Fruit fly (Drosophila melanogaster) whole organism, embryonic: Measurements from ENCODE around the gene Hexo2.
A peak's percentile ranks its signal among the peaks of the same experiment; 100 is the strongest.

ENCODE experiments used
- Aef1 ChIP-seq: fragments of 200-800 bp; sonication (Bioruptor generic); IDR thresholded peaks from 3 replicates; pipeline ENCODE4 v1.3.6; 2022; ENCODE audit warnings: missing biosample characterization, missing genetic modification characterization
- CG10462 ChIP-seq: fragments of 200-800 bp; sonication (Bioruptor generic); optimal IDR thresholded peaks from 2 replicates; lab custom pipeline; 2016; ENCODE audit warnings: missing biosample characterization, missing genetic modification characterization
- CG12391 ChIP-seq: fragments of 200-800 bp; sonication (Bioruptor generic); optimal IDR thresholded peaks from 3 replicates; lab custom pipeline; 2018; ENCODE audit warnings: missing biosample characterization, mild to moderate bottlenecking, missing genetic modification characterization, moderate library complexity
- CG13296 ChIP-seq: fragments of 200-800 bp; sonication (Bioruptor generic); optimal IDR thresholded peaks from 3 replicates; lab custom pipeline; 2018; ENCODE audit warnings: missing biosample characterization, mild to moderate bottlenecking, missing genetic modification characterization
- CG14441 ChIP-seq: fragments of 200-800 bp; sonication (Bioruptor generic); IDR thresholded peaks from 2 replicates; pipeline ENCODE4 v1.3.6; 2022; ENCODE audit warnings: missing biosample characterization, missing genetic modification characterization
- CG1529 ChIP-seq: fragments of 200-800 bp; sonication (Bioruptor generic); optimal IDR thresholded peaks from 3 replicates; lab custom pipeline; 2018; ENCODE audit warnings: missing biosample characterization, missing genetic modification characterization
- CG1603 ChIP-seq: fragments of 200-800 bp; sonication (Bioruptor generic); optimal IDR thresholded peaks from 2 replicates; lab custom pipeline; 2019; ENCODE audit warnings: missing biosample characterization, mild to moderate bottlenecking, missing genetic modification characterization, moderate library complexity
- CG16813 ChIP-seq: fragments of 200-800 bp; sonication (Bioruptor generic); IDR thresholded peaks from 3 replicates; pipeline ENCODE4 v1.3.6; 2022; ENCODE audit warnings: missing biosample characterization, missing genetic modification characterization; ENCODE audit not compliant: partially characterized antibody
- CG17361 ChIP-seq: fragments of 200-800 bp; sonication (Bioruptor generic); IDR thresholded peaks from 3 replicates; pipeline ENCODE4 v1.3.6; 2022; ENCODE audit warnings: missing biosample characterization, missing genetic modification characterization
- CG30020 ChIP-seq: fragments of 200-800 bp; optimal IDR thresholded peaks from 2 replicates; lab custom pipeline; 2019; ENCODE audit warnings: missing biosample characterization, mild to moderate bottlenecking, missing genetic modification characterization, moderate library complexity
- CG42726 ChIP-seq: fragments of 200-800 bp; sonication (Bioruptor generic); IDR thresholded peaks from 2 replicates; pipeline ENCODE4 v1.3.6; 2022; ENCODE audit warnings: missing biosample characterization, missing genetic modification characterization; ENCODE audit not compliant: partially characterized antibody
- CG4360 ChIP-seq: fragments of 200-800 bp; sonication (Bioruptor generic); IDR thresholded peaks from 2 replicates; pipeline ENCODE4 v1.3.6; 2022; ENCODE audit warnings: missing biosample characterization, missing genetic modification characterization
- CG43689 ChIP-seq: fragments of 200-800 bp; sonication (Bioruptor generic); IDR thresholded peaks from 2 replicates; pipeline ENCODE4 v1.3.6; 2022; ENCODE audit warnings: missing biosample characterization, missing genetic modification characterization
- CG6689 ChIP-seq: fragments of 200-800 bp; sonication (Bioruptor generic); IDR thresholded peaks from 2 replicates; pipeline ENCODE4 v1.3.6; 2022; ENCODE audit warnings: missing biosample characterization, missing genetic modification characterization
- CG7987 ChIP-seq: fragments of 200-800 bp; sonication (Bioruptor generic); optimal IDR thresholded peaks from 2 replicates; lab custom pipeline; 2018; ENCODE audit warnings: missing biosample characterization, mild to moderate bottlenecking, missing genetic modification characterization, moderate library complexity
- CG9932 ChIP-seq: fragments of 200-800 bp; sonication (Bioruptor generic); IDR thresholded peaks from 2 replicates; pipeline ENCODE4 v1.3.6; 2022; ENCODE audit warnings: missing biosample characterization, missing genetic modification characterization
- CHES-1-like ChIP-seq: fragments of 200-800 bp; sonication (Bioruptor generic); optimal IDR thresholded peaks from 2 replicates; lab custom pipeline; 2016; ENCODE audit warnings: missing biosample characterization, missing genetic modification characterization
- Camta ChIP-seq: fragments of 200-800 bp; sonication (Bioruptor generic); optimal IDR thresholded peaks from 2 replicates; lab custom pipeline; 2016; ENCODE audit warnings: missing biosample characterization, missing genetic modification characterization
- CkIIα-i1 ChIP-seq: fragments of 200-800 bp; sonication (Bioruptor generic); IDR thresholded peaks from 2 replicates; pipeline ENCODE4 v1.3.6; 2022; ENCODE audit warnings: missing biosample characterization, missing genetic modification characterization
- Dbx ChIP-seq: fragments of 200-800 bp; sonication (Bioruptor generic); IDR thresholded peaks from 3 replicates; pipeline ENCODE4 v1.3.6; 2022; ENCODE audit warnings: missing biosample characterization, missing genetic modification characterization
- Dll ChIP-seq: fragments of 200-800 bp; sonication (Bioruptor generic); IDR thresholded peaks from 4 replicates; pipeline ENCODE4 v1.3.6; 2022; ENCODE audit warnings: missing biosample characterization, missing genetic modification characterization; ENCODE audit not compliant: partially characterized antibody
- HLH54F ChIP-seq: fragments of 200-800 bp; sonication (Bioruptor generic); optimal IDR thresholded peaks from 3 replicates; lab custom pipeline; 2016; ENCODE audit warnings: missing biosample characterization, missing genetic modification characterization
- Myb ChIP-seq: fragments of 200-800 bp; sonication (Bioruptor generic); optimal IDR thresholded peaks from 2 replicates; lab custom pipeline; 2016; ENCODE audit warnings: missing biosample characterization, missing genetic modification characterization
- Nf-YC ChIP-seq: fragments of 200-800 bp; optimal IDR thresholded peaks from 3 replicates; lab custom pipeline; 2019; ENCODE audit warnings: missing biosample characterization, mild to moderate bottlenecking, missing genetic modification characterization, moderate library complexity
- Ptx1 ChIP-seq: fragments of 200-800 bp; sonication (Bioruptor generic); IDR thresholded peaks from 2 replicates; pipeline ENCODE4 v1.3.6; 2022; ENCODE audit warnings: missing biosample characterization, missing genetic modification characterization
- Trl ChIP-seq, 3 experiments: fragments of >200 bp in 2 of 3; fragments of 200-800 bp in 1 of 3; sonication (Bioruptor generic) in 1 of 3; optimal IDR thresholded peaks; 2 replicates in 1 of 3; 3 replicates in 2 of 3; lab custom pipeline; 2016 to 2017; ENCODE audit warnings: missing biosample characterization in 1 of 3, missing genetic modification characterization in 1 of 3
- Xrp1 ChIP-seq: fragments of 200-800 bp; sonication (Bioruptor generic); IDR thresholded peaks from 2 replicates; pipeline ENCODE4 v1.3.6; 2022; ENCODE audit warnings: missing biosample characterization, missing genetic modification characterization
- YL-1 ChIP-seq: fragments of 200-800 bp; sonication (Bioruptor generic); optimal IDR thresholded peaks from 3 replicates; lab custom pipeline; 2017; ENCODE audit warnings: missing biosample characterization, mild to moderate bottlenecking, missing genetic modification characterization
- ab ChIP-seq: fragments of 200-800 bp; sonication (Bioruptor generic); optimal IDR thresholded peaks from 2 replicates; lab custom pipeline; 2016; ENCODE audit warnings: missing biosample characterization, missing genetic modification characterization
- br ChIP-seq: fragments of >200 bp; optimal IDR thresholded peaks from 2 replicates; lab custom pipeline; 2017
- bsh ChIP-seq, 2 experiments: fragments of 200-800 bp; sonication (Bioruptor generic); optimal IDR thresholded peaks; 2 replicates each; lab custom pipeline; 2017 to 2018; ENCODE audit warnings: mild to moderate bottlenecking in 2 of 2, missing biosample characterization in 2 of 2, missing genetic modification characterization in 2 of 2, moderate library complexity in 1 of 2
- crc ChIP-seq: fragments of 200-800 bp; sonication (Bioruptor generic); optimal IDR thresholded peaks from 2 replicates; lab custom pipeline; 2016; ENCODE audit warnings: missing biosample characterization, missing genetic modification characterization
- crol ChIP-seq: fragments of 200-800 bp; sonication (Bioruptor generic); IDR thresholded peaks from 2 replicates; pipeline ENCODE4 v1.3.6; 2022; ENCODE audit warnings: missing biosample characterization, missing genetic modification characterization
- dimm ChIP-seq: fragments of 200-800 bp; sonication (Bioruptor generic); IDR thresholded peaks from 2 replicates; pipeline ENCODE4 v1.3.6; 2022; ENCODE audit warnings: missing biosample characterization, missing genetic modification characterization
- fd3F ChIP-seq: fragments of 200-800 bp; sonication (Bioruptor generic); optimal IDR thresholded peaks from 2 replicates; lab custom pipeline; 2018; ENCODE audit warnings: missing biosample characterization, mild to moderate bottlenecking, missing genetic modification characterization, moderate library complexity
- insv ChIP-seq, 2 experiments: fragments of 200-800 bp; sonication (Bioruptor generic); optimal IDR thresholded peaks; 3 replicates each; lab custom pipeline; 2016 to 2018; ENCODE audit warnings: missing biosample characterization in 2 of 2, missing genetic modification characterization in 2 of 2
- jing ChIP-seq: fragments of 200-800 bp; sonication (Bioruptor generic); optimal IDR thresholded peaks from 2 replicates; lab custom pipeline; 2018; ENCODE audit warnings: missing biosample characterization, mild to moderate bottlenecking, missing genetic modification characterization
- lilli ChIP-seq: fragments of 200-800 bp; sonication (Bioruptor generic); optimal IDR thresholded peaks from 3 replicates; lab custom pipeline; 2016; ENCODE audit warnings: missing biosample characterization, missing genetic modification characterization
- lov ChIP-seq, 2 experiments: fragments of 200-800 bp in 1 of 2; fragments of >200 bp in 1 of 2; sonication (Bioruptor generic) in 1 of 2; IDR thresholded peaks in 1 of 2; optimal IDR thresholded peaks in 1 of 2; 2 replicates in 1 of 2; 3 replicates in 1 of 2; pipeline versions ENCODE4 v1.3.6 to Lab custom; 2017 to 2022; ENCODE audit warnings: missing biosample characterization in 1 of 2, missing genetic modification characterization in 1 of 2
- mam ChIP-seq: fragments of 200-800 bp; sonication (Bioruptor generic); optimal IDR thresholded peaks from 3 replicates; lab custom pipeline; 2016; ENCODE audit warnings: missing biosample characterization, missing genetic modification characterization
- nerfin-2 ChIP-seq: fragments of 200-800 bp; sonication (Bioruptor generic); IDR thresholded peaks from 2 replicates; pipeline ENCODE4 v1.3.6; 2022; ENCODE audit warnings: missing biosample characterization, missing genetic modification characterization; ENCODE audit not compliant: partially characterized antibody
- org-1 ChIP-seq: fragments of 200-800 bp; sonication (Bioruptor generic); optimal IDR thresholded peaks from 2 replicates; lab custom pipeline; 2017; ENCODE audit warnings: missing biosample characterization, missing genetic modification characterization
- prd ChIP-seq, 3 experiments: fragments of >200 bp in 2 of 3; fragments of 200-800 bp in 1 of 3; sonication (Bioruptor generic) in 1 of 3; optimal IDR thresholded peaks in 2 of 3; IDR thresholded peaks in 1 of 3; 2 replicates in 2 of 3; 3 replicates in 1 of 3; pipeline versions ENCODE4 v1.3.6 to Lab custom; 2017 to 2022; ENCODE audit warnings: missing biosample characterization in 1 of 3, missing genetic modification characterization in 1 of 3
- pzg ChIP-seq: fragments of 200-800 bp; sonication (Bioruptor generic); optimal IDR thresholded peaks from 3 replicates; lab custom pipeline; 2018; ENCODE audit warnings: missing biosample characterization, mild to moderate bottlenecking, missing genetic modification characterization, moderate library complexity
- sim ChIP-seq: fragments of 200-800 bp; sonication (Bioruptor generic); IDR thresholded peaks from 2 replicates; pipeline ENCODE4 v1.3.6; 2022; ENCODE audit warnings: missing biosample characterization, missing genetic modification characterization
- ssp ChIP-seq: fragments of 200-800 bp; sonication (Bioruptor generic); IDR thresholded peaks from 2 replicates; pipeline ENCODE4 v1.3.6; 2022; ENCODE audit warnings: missing biosample characterization, missing genetic modification characterization
- tna ChIP-seq: fragments of 200-800 bp; sonication (Bioruptor generic); IDR thresholded peaks from 2 replicates; pipeline ENCODE4 v1.3.6; 2022; ENCODE audit warnings: missing biosample characterization, missing genetic modification characterization; ENCODE audit not compliant: partially characterized antibody
- twi ChIP-seq: fragments of 200-800 bp; optimal IDR thresholded peaks from 2 replicates; lab custom pipeline; 2019; ENCODE audit warnings: missing biosample characterization, mild to moderate bottlenecking, missing genetic modification characterization, moderate library complexity
- zen2 ChIP-seq: fragments of 200-800 bp; sonication (Bioruptor generic); IDR thresholded peaks from 3 replicates; pipeline ENCODE4 v1.3.6; 2022; ENCODE audit warnings: missing biosample characterization, missing genetic modification characterization; ENCODE audit not compliant: partially characterized antibody

The Hexo2 gene

dm6 chrX:8720213-8720612 is 10.8 kb downstream of the Hexo2 start, which contains the start of gene CG1789 (continued):
- no peak for TF ChIP-seq fd3F (GFP tag; lab: Kevin White, UChicago)
- TF ChIP-seq insv (GFP tag; optimal IDR thresholded peaks at IDR 0.05; lab: Kevin White, UChicago), result peak in 1 of 2 experiments; percentile 48
- TF ChIP-seq Camta, result peak; percentile 13
- 0 out of 3 replicates have a peak, but pooled peaks have one; percentile 28 for TF ChIP-seq CG17361 (GFP tag; lab: Robert Waterston, UW)
- TF ChIP-seq dimm, result no peak
- TF ChIP-seq jing (GFP tag; lab: Kevin White, UChicago), result no peak
- TF ChIP-seq CG12391 (tag; lab: Kevin White, UChicago), result peak; percentile 25
- TF ChIP-seq org-1 (GFP tag; lab: Kevin White, UChicago), result no peak
- TF ChIP-seq CHES-1-like, result peak; percentile 6
- TF ChIP-seq crol (GFP tag; lab: Robert Waterston, UW), result no peak
- TF ChIP-seq CG1603 (tag; lab: Kevin White, UChicago), result peak; percentile 61
- no peak for TF ChIP-seq lov (optimal IDR thresholded peaks at IDR 0.05; lab: Kevin White, UChicago)
- no peak for TF ChIP-seq lov (GFP tag; IDR thresholded peaks at IDR 0.05; lab: Robert Waterston, UW)
- TF ChIP-seq CG1529 (GFP tag; lab: Kevin White, UChicago), result no peak
- TF ChIP-seq CG14441 (GFP tag; lab: Robert Waterston, UW), result no peak
- TF ChIP-seq CG10462 (GFP tag; lab: Kevin White, UChicago), result no peak
- TF ChIP-seq CG13296 (GFP tag; lab: Kevin White, UChicago), result peak; percentile 30
- TF ChIP-seq pzg (GFP tag; lab: Kevin White, UChicago), result peak; percentile 56
- TF ChIP-seq Dbx, result 0 out of 3 replicates have a peak, but pooled peaks have one; percentile 40
- TF ChIP-seq CG43689 (GFP tag; lab: Robert Waterston, UW), result no peak
- TF ChIP-seq CG42726 (GFP tag; lab: Robert Waterston, UW), result peak; percentile 72; the same call in 1 of the 2 replicates
- peak; percentile 30; the same call in 1 of the 2 replicates for TF ChIP-seq Xrp1 (GFP tag; lab: Robert Waterston, UW)
- TF ChIP-seq ssp, result no peak
- TF ChIP-seq sim, result no peak
- peak; percentile 44; the same call in 1 of the 2 replicates for TF ChIP-seq CG6689 (GFP tag; lab: Robert Waterston, UW)
- TF ChIP-seq bsh (GFP tag; optimal IDR thresholded peaks at IDR 0.05; lab: Kevin White, UChicago), result no peak
- TF ChIP-seq CG9932 (GFP tag; lab: Robert Waterston, UW), result peak; percentile 67
- TF ChIP-seq twi (tag; lab: Kevin White, UChicago), result peak; percentile 2
- peak; percentile 28 for TF ChIP-seq Nf-YC (tag; lab: Kevin White, UChicago)
- TF ChIP-seq Trl (optimal IDR thresholded peaks at IDR 0.05; lab: Kevin White, UChicago), result no peak
- TF ChIP-seq Trl (GFP tag; optimal IDR thresholded peaks at IDR 0.05; lab: Kevin White, UChicago), result peak; percentile 50
- peak; percentile 37; the same call in 1 of the 2 replicates for TF ChIP-seq Ptx1
- peak; percentile 23 for TF ChIP-seq CG30020 (tag; lab: Kevin White, UChicago)
- TF ChIP-seq CkIIα-i1 (GFP tag; lab: Robert Waterston, UW), result no peak
- peak; percentile 90; the same call in 2 of the 3 replicates for TF ChIP-seq zen2
- TF ChIP-seq br (lab: Kevin White, UChicago), result no peak
- peak; percentile 72 for TF ChIP-seq nerfin-2 (GFP tag; lab: Robert Waterston, UW)
- no peak for TF ChIP-seq CG4360 (GFP tag; lab: Robert Waterston, UW)
- peak; percentile 86 for TF ChIP-seq CG16813 (GFP tag; lab: Robert Waterston, UW)
- no peak for TF ChIP-seq CG7987
- peak; percentile 24 for TF ChIP-seq HLH54F (GFP tag; lab: Kevin White, UChicago)
- TF ChIP-seq YL-1 (GFP tag; lab: Kevin White, UChicago), result peak; percentile 40
- TF ChIP-seq crc, result peak; percentile 15
- peak; percentile 64 for TF ChIP-seq lilli (GFP tag; lab: Kevin White, UChicago)
- TF ChIP-seq Dll, result peak; percentile 98
- TF ChIP-seq prd (optimal IDR thresholded peaks at IDR 0.05; lab: Kevin White, UChicago), result no peak
- TF ChIP-seq prd (GFP tag; IDR thresholded peaks at IDR 0.05; lab: Robert Waterston, UW), result peak; percentile 47
- TF ChIP-seq Aef1 (GFP tag; lab: Robert Waterston, UW), result no peak
- peak; percentile 63 for TF ChIP-seq mam (GFP tag; lab: Kevin White, UChicago)
- TF ChIP-seq tna (GFP tag; lab: Robert Waterston, UW), result peak; percentile 67
- TF ChIP-seq ab (GFP tag; lab: Kevin White, UChicago), result no peak
- peak; percentile 38 for TF ChIP-seq Myb
